Worm (Caenorhabditis elegans) whole organism, midembryonic: ENCODE results near the gene mlt-11.
A peak's percentile ranks its signal among the peaks of the same experiment; 100 is the strongest.

Experiments used
- T22C8.4 ChIP-seq: fragments of 200-800 bp; sonication (Bioruptor generic); IDR thresholded peaks from 2 replicates; pipeline ENCODE4 v1.3.6; 2022; ENCODE audit warnings: missing genetic modification characterization, missing compliant biosample characterization
- cog-1 ChIP-seq: sonication (generic microtip); optimal IDR thresholded peaks from 2 replicates; lab custom pipeline; 2016; ENCODE audit warnings: missing genetic modification characterization, missing compliant biosample characterization
- flt-1 ChIP-seq: fragments of 200-800 bp; sonication (Bioruptor generic); IDR thresholded peaks from 2 replicates; pipeline ENCODE4 v1.3.6; 2022; ENCODE audit warnings: missing genetic modification characterization, missing compliant biosample characterization
- klf-2 ChIP-seq: fragments of 200-800 bp; sonication (Bioruptor generic); conservative IDR thresholded peaks from 2 replicates; pipeline ENCODE4 v1.3.6; 2022; ENCODE audit warnings: missing genetic modification reagents, missing genetic modification characterization, missing compliant biosample characterization
- med-1 ChIP-seq: sonication (generic microtip); optimal IDR thresholded peaks from 2 replicates; lab custom pipeline; 2017; ENCODE audit warnings: missing genetic modification characterization, mild to moderate bottlenecking, missing compliant biosample characterization, antibody characterized with exemption, missing genetic modification reagents; ENCODE audit not compliant: insufficient read depth
- ref-1 ChIP-seq: fragments of 200-800 bp; sonication (Bioruptor generic); conservative IDR thresholded peaks from 2 replicates; pipeline ENCODE4 v1.3.6; 2022; ENCODE audit warnings: missing genetic modification reagents, missing genetic modification characterization, missing compliant biosample characterization
- tab-1 ChIP-seq: fragments of 200-800 bp; sonication (Bioruptor generic); IDR thresholded peaks from 2 replicates; pipeline ENCODE4 v1.3.6; 2022; ENCODE audit warnings: missing genetic modification characterization, missing compliant biosample characterization
- ztf-23 ChIP-seq: fragments of 200-800 bp; sonication (Bioruptor generic); IDR thresholded peaks from 2 replicates; pipeline ENCODE4 v1.3.6; 2022; ENCODE audit warnings: missing genetic modification reagents, missing genetic modification characterization, missing compliant biosample characterization
- ztf-29 ChIP-seq: fragments of 200-800 bp; sonication (Bioruptor generic); IDR thresholded peaks from 2 replicates; pipeline ENCODE4 v1.3.6; 2022; ENCODE audit warnings: missing genetic modification reagents, missing genetic modification characterization, missing compliant biosample characterization

Gene mlt-11

DNA sequence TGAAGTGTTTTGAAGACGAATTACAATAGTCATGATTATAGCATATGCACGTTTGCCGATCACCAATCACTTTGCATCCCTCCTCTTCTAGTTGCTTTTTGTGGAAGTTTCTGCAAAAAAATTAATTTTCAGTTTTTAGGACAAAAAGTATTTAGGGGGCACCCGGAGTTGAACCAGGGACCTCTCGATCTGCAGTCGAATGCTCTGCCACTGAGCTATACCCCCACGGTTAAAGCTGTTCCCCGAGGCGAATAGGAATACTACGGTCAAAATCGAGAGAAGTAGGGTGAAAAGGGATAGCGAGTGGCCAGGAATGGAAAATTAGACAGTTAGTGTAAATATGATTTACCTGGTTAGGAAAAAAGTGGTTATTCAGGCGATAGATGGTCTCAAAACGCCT is 27.0 kb downstream of the mlt-11 start:
- TF ChIP-seq ztf-29 (0 out of 2 replicates have a peak, but pooled peaks have one; percentile 37), flt-1 (GFP tag; lab: Robert Waterston, UW) (peak; percentile 86), med-1 (GFP tag; lab: Kevin White, UChicago) (peak; percentile 46), cog-1 (tag; lab: Kevin White, UChicago) (no peak), tab-1 (GFP tag; lab: Robert Waterston, UW) (peak; percentile 80), T22C8.4 (GFP tag; lab: Robert Waterston, UW) (peak; percentile 60), klf-2 (peak; percentile 71), ref-1 (GFP tag; lab: Robert Waterston, UW) (peak; percentile 42; the same call in 1 of the 2 replicates), ztf-23 (GFP tag; lab: Robert Waterston, UW) (0 out of 2 replicates have a peak, but pooled peaks have one; percentile 68)

DNA sequence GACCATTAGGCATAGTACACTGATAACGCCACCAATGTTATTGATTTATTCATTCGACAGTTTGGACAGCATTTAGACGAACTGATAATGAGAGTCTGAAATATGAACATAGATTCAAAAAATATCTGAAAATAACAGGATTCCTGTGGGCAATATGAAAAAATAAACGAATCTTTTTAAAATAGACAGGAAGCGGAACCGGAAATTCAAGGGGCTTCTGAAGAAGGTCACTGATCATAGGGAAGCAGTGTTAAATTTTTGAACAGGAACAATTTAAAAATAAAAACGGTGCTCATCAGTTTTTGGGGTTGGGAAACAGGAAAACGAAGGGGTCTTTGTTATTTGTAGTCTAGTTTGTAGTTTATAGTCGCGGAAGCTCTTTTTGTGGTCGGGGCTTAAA is 31.3 kb downstream of the mlt-11 start, which contains the start of gene F53F8.7:
Gene F53F8.7 (minus strand): TSS at position 101 of the 400 bp plus-strand sequence.
- TF ChIP-seq klf-2 (no peak), ztf-29 (no peak), T22C8.4 (GFP tag; lab: Robert Waterston, UW) (no peak), ztf-23 (GFP tag; lab: Robert Waterston, UW) (no peak), tab-1 (GFP tag; lab: Robert Waterston, UW) (no peak), flt-1 (GFP tag; lab: Robert Waterston, UW) (no peak), cog-1 (tag; lab: Kevin White, UChicago) (no peak), med-1 (GFP tag; lab: Kevin White, UChicago) (no peak), ref-1 (GFP tag; lab: Robert Waterston, UW) (no peak)

DNA sequence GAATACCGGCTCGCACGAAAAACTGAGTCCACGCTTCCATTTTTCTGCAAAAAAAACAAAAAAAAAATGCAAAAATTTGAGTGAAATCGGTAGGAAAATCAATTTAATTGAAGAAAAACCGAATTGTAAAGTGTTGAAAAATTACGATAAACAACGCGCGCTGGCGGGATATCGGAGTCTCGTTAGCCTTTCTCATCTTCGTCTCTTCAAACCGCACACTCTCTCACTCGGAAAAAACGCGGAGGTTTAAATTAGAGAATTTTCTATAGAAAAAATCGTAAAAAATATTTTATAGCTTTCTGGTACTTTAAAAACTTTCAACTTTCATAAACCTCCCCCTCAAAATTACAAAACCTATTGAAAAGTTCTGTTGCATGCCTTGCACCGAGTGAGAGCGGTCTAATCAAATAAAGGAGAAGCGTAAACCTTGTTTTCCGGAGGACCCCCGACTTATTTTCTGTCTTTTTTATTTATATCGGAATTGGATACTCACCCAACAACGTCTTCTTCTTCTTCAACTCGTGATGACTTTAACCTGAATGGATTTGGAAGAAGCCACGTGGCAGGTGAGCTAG is 37.1 kb downstream of the mlt-11 start, which contains the start of the genes F53F8.5 and F53F8.6:
Gene F53F8.5 (minus strand): TSS at position 52 of the 575 bp plus-strand sequence.
Gene F53F8.6 (plus strand): TSS at position 230 of the 575 bp plus-strand sequence.
- 0 out of 2 replicates have a peak, but pooled peaks have one; percentile 19 for TF ChIP-seq flt-1 (GFP tag; lab: Robert Waterston, UW)
- TF ChIP-seq tab-1 (GFP tag; lab: Robert Waterston, UW): no peak

DNA sequence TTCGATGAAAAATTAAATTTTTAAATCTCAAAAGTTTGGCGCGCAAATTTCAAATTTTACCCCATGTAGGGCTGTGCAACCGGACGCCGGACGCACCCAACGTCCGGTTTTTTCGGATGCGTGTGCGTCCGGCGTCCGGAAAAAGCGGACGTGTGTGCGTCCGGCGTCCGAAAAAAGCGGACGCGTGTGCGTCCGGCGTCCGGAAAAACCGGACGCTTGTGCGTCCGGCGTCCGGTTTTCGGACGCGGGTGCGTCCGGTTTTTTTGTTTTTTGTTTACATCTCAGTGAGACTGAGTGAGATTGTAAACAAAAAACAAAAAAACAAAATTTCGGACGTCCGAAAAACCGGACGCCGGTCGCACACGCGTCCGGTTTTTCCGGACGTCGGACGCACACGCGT is 38.1 kb downstream of the mlt-11 start:
- TF ChIP-seq tab-1 (GFP tag; lab: Robert Waterston, UW): 0 out of 2 replicates have a peak, but pooled peaks have one; percentile 54
- 0 out of 2 replicates have a peak, but pooled peaks have one; percentile 28 for TF ChIP-seq flt-1 (GFP tag; lab: Robert Waterston, UW)

DNA sequence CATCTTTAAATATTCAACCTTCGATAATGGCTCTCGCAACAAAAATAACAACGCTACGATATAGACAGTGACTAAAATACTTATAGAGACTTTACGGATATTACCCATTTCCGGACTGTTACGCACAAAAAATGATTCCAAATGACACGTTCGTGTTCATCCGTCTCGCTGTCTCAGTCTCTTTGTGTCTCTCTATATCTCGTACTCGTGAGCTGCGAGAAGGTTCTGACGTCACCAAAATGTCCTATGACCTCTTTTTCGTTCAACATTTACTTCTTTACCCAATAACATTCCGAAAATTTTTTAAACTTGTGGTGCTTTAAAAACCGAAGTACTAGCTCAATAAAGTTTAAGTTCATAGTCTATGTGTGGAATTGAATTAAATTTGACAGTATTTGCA is 43.2 kb downstream of the mlt-11 start:
- TF ChIP-seq tab-1 (GFP tag; lab: Robert Waterston, UW) (no peak), cog-1 (tag; lab: Kevin White, UChicago) (no peak), ztf-23 (GFP tag; lab: Robert Waterston, UW) (no peak), flt-1 (GFP tag; lab: Robert Waterston, UW) (no peak), ref-1 (GFP tag; lab: Robert Waterston, UW) (no peak), ztf-29 (no peak), med-1 (GFP tag; lab: Kevin White, UChicago) (no peak), klf-2 (no peak), T22C8.4 (GFP tag; lab: Robert Waterston, UW) (no peak)

DNA sequence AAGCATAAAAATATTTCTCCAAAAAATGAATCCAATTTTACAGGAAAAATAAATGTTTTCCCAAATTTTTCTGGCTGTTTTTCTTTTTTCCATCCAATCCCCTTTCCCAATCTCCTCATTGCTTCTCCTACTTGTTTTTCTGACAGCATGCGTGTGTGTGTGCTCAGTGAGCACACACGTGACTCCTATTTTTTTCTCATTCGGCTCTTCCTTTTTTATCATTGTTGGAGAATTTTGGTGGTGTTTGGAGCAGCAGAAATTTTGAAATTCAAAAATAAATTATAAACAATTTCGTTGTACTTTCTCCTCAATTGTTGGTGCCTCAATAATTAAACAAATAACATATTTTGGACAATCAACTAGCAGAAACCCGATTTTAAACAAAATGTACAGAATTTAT is 43.6 kb downstream of the mlt-11 start:
- TF ChIP-seq ztf-23 (GFP tag; lab: Robert Waterston, UW) (no peak), med-1 (GFP tag; lab: Kevin White, UChicago) (no peak), cog-1 (tag; lab: Kevin White, UChicago) (no peak), tab-1 (GFP tag; lab: Robert Waterston, UW) (no peak), ztf-29 (no peak), flt-1 (GFP tag; lab: Robert Waterston, UW) (no peak), klf-2 (no peak), T22C8.4 (GFP tag; lab: Robert Waterston, UW) (no peak), ref-1 (GFP tag; lab: Robert Waterston, UW) (no peak)

DNA sequence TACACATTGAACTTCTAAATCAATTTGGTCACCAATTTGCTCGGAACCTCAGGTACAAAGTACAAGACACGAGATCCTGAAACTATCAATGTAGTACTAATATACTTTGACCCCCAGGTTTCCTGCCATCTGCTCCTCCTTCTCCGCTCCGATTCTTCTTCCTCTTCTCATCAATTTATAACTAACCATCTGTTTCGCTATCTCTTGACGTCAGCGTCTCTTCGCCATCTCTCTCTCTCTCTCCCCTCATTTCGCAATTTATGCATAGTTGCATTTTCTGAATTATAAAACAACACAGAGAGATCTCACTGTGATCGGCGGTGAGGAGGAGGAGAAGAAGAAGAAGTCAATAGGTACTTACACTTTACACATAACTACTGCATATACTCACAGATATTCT is 44.7 kb downstream of the mlt-11 start:
- TF ChIP-seq ref-1 (GFP tag; lab: Robert Waterston, UW) (no peak), tab-1 (GFP tag; lab: Robert Waterston, UW) (no peak), cog-1 (tag; lab: Kevin White, UChicago) (peak; percentile 43), flt-1 (GFP tag; lab: Robert Waterston, UW) (0 out of 2 replicates have a peak, but pooled peaks have one; percentile 28), ztf-29 (no peak)

DNA sequence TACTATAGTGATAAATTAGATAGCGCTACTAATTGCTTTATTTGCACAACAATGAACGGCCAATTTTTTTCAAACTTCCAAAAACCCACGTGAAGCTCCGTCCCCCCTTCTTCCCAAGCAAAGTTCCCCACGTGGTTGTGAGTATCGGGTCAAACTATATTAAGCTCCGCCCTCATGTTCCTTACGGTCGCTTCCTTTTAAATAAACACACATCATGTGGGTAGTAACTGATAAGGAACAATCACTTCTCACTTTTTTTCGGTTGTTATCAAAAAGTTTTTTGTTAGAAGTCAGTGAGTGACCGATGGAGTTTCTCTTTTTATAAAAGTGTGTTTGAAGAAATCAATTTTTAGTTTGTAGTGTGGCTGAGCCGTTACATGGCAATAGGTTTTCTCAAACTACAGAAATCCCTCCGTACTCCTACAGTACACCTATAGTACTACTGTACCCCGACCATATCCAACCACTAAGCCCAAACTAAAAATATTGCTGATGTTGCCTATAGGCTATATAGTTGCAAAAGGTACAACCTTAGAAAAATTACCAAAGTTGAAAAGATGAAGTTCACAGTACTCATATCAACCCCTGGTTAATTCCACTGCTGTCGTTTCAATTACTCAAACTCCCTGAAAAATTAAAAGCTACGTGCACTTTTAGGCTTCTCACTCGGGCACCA is 45.5 kb downstream of the mlt-11 start:
- TF ChIP-seq flt-1 (GFP tag; lab: Robert Waterston, UW) (no peak), ref-1 (GFP tag; lab: Robert Waterston, UW) (no peak), ztf-29 (no peak)

DNA sequence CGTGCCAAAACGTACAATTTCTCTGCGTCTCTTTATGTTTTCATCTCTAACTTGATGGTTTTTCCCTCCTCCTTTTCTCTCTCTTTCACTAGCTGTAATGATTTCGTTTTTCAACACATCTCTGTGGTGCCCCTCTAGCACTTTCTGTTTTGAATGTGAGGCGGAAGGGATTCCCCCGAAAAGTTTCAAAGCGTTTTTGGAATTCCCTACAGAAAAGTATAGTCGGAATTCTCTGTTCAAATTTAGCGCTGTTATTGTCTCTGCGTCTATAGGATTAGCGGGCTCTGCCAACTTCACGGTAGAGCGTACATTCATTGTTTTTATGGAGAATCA is 46.0 kb downstream of the mlt-11 start:
- no peak for TF ChIP-seq ref-1 (GFP tag; lab: Robert Waterston, UW)
- TF ChIP-seq ztf-23 (GFP tag; lab: Robert Waterston, UW): no peak
- TF ChIP-seq klf-2: no peak
- no peak for TF ChIP-seq T22C8.4 (GFP tag; lab: Robert Waterston, UW)
- no peak for TF ChIP-seq flt-1 (GFP tag; lab: Robert Waterston, UW)
- no peak for TF ChIP-seq cog-1 (tag; lab: Kevin White, UChicago)
- TF ChIP-seq ztf-29: no peak
- TF ChIP-seq tab-1 (GFP tag; lab: Robert Waterston, UW): no peak
- no peak for TF ChIP-seq med-1 (GFP tag; lab: Kevin White, UChicago)

DNA sequence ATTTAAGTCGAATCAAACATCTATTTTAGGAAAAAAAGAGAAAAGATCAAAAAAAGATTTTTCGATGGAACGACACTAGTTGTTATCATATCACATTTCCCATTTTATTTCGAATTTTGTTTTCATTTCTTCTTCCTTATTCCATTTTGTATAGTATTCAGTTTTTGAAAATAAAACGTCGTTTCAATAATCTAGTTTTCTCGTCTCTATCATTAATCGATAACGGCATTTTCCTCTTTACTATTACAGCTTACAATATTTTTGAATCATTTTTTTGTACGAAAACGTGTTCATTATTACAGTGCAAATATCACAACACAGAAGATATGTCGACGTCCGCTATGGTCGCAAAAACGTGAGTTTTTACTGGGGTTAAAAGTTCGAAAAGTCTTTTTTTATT is 46.6 kb downstream of the mlt-11 start, which contains the start of gene Y44A6C.1:
Gene Y44A6C.1 (plus strand): TSS at position 301 of the 400 bp plus-strand sequence.
- TF ChIP-seq ref-1 (GFP tag; lab: Robert Waterston, UW): no peak
- no peak for TF ChIP-seq med-1 (GFP tag; lab: Kevin White, UChicago)
- no peak for TF ChIP-seq T22C8.4 (GFP tag; lab: Robert Waterston, UW)
- no peak for TF ChIP-seq ztf-29
- no peak for TF ChIP-seq flt-1 (GFP tag; lab: Robert Waterston, UW)
- no peak for TF ChIP-seq klf-2
- TF ChIP-seq ztf-23 (GFP tag; lab: Robert Waterston, UW): no peak
- TF ChIP-seq cog-1 (tag; lab: Kevin White, UChicago): no peak
- no peak for TF ChIP-seq tab-1 (GFP tag; lab: Robert Waterston, UW)
